Worm (Caenorhabditis elegans): ENCODE data around the gene ire-1.

Gene ire-1

DNA sequence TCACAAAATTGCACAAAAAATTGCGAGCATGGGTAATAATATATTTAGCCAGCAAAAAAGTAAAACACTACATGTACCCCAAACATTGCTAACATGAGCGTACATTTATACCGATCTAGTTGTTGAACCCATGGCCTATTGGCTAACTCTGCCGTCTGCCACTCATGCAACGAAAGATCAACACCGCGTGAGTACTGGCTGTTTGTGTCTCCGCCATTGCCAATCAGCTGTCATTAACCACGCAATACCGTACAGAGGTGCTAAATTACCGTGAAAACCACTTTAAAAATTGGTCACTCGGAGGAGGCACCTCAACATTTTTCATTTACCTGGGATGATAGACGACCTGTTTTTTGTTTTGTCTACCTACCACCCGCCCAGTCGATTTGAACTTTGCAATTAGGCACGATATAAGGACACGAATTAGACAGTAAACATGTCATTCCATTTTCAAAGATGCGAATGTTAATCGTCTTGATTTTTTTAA, 49.3 kb downstream of the ire-1 start, which contains the start of gene K02C4.2:
Gene K02C4.2 (plus strand): TSS at position 437 of the 487 bp plus-strand sequence.
- peak; percentile 80 for TF ChIP-seq pat-9 (tag; optimal IDR thresholded peaks at IDR 0.05)
- no peak for TF ChIP-seq ceh-30 (tag; optimal IDR thresholded peaks at IDR 0.05)
- TF ChIP-seq T23F11.4 (GFP tag; optimal IDR thresholded peaks at IDR 0.05): peak; percentile 45
- peak; percentile 82 for TF ChIP-seq elt-2 (tag; optimal IDR thresholded peaks at IDR 0.05)
- no peak for TF ChIP-seq ama-1 (optimal IDR thresholded peaks at IDR 0.05)
- no peak for TF ChIP-seq gmeb-2 (tag; optimal IDR thresholded peaks at IDR 0.05)
- TF ChIP-seq pha-4 (tag; optimal IDR thresholded peaks at IDR 0.05): no peak
- peak; percentile 57 for TF ChIP-seq hlh-13 (GFP tag; optimal IDR thresholded peaks at IDR 0.05)
- TF ChIP-seq ceh-45 (GFP tag; IDR thresholded peaks at IDR 0.05): 0 out of 2 replicates have a peak, but pooled peaks have one; percentile 30
- TF ChIP-seq zip-5 (tag; optimal IDR thresholded peaks at IDR 0.05): no peak
- peak; percentile 48 for TF ChIP-seq C08G9.2 (tag; optimal IDR thresholded peaks at IDR 0.05)
- TF ChIP-seq K02D7.2 (tag; optimal IDR thresholded peaks at IDR 0.05): peak; percentile 5
- no peak for TF ChIP-seq ceh-9 (tag; optimal IDR thresholded peaks at IDR 0.05)
- TF ChIP-seq K09A11.1 (tag; optimal IDR thresholded peaks at IDR 0.05; ENCODE audit: insufficient read depth): peak; percentile 63
- TF ChIP-seq fkh-10 (GFP tag; optimal IDR thresholded peaks at IDR 0.05): no peak
- TF ChIP-seq elt-4 (tag; optimal IDR thresholded peaks at IDR 0.05): no peak
- TF ChIP-seq che-1 (tag; optimal IDR thresholded peaks at IDR 0.05): peak; percentile 71
- TF ChIP-seq nhr-11 (tag; optimal IDR thresholded peaks at IDR 0.05): no peak
- no peak for TF ChIP-seq unc-42 (tag; optimal IDR thresholded peaks at IDR 0.05)
- peak; percentile 6 for TF ChIP-seq ceh-2 (tag; optimal IDR thresholded peaks at IDR 0.05)
- TF ChIP-seq hlh-15 (tag; optimal IDR thresholded peaks at IDR 0.05): no peak
- TF ChIP-seq ceh-34 (tag; optimal IDR thresholded peaks at IDR 0.05): peak; percentile 52
- TF ChIP-seq rnt-1 (tag; optimal IDR thresholded peaks at IDR 0.05): no peak
- no peak for TF ChIP-seq sdc-2 (tag; optimal IDR thresholded peaks at IDR 0.05)
- TF ChIP-seq tbx-7 (tag; optimal IDR thresholded peaks at IDR 0.05): peak; percentile 9
- no peak for TF ChIP-seq ceh-24 (tag; optimal IDR thresholded peaks at IDR 0.05)
- TF ChIP-seq ceh-18 (tag; optimal IDR thresholded peaks at IDR 0.05): peak; percentile 57
- peak; percentile 76 for TF ChIP-seq dve-1 (tag; optimal IDR thresholded peaks at IDR 0.05)
- no peak for TF ChIP-seq pros-1 (tag; optimal IDR thresholded peaks at IDR 0.05)
- no peak for TF ChIP-seq unc-3 (GFP tag; conservative IDR thresholded peaks at IDR 0.05)
- no peak for TF ChIP-seq unc-3 (tag; optimal IDR thresholded peaks at IDR 0.05)
- peak; percentile 52 for TF ChIP-seq eyg-1 (tag; optimal IDR thresholded peaks at IDR 0.05)
- no peak for TF ChIP-seq syd-9 (tag; optimal IDR thresholded peaks at IDR 0.05)
- peak; percentile 55 for TF ChIP-seq hlh-30 (tag; optimal IDR thresholded peaks at IDR 0.05; ENCODE audit: insufficient read depth)
- no peak for TF ChIP-seq ahr-1 (tag; optimal IDR thresholded peaks at IDR 0.05)
- no peak for TF ChIP-seq ets-4 (tag; optimal IDR thresholded peaks at IDR 0.05)
- TF ChIP-seq pha-2 (tag; optimal IDR thresholded peaks at IDR 0.05): peak; percentile 21
- TF ChIP-seq tbx-2 (tag; optimal IDR thresholded peaks at IDR 0.05): peak; percentile 73
- TF ChIP-seq fax-1 (tag; optimal IDR thresholded peaks at IDR 0.05): peak; percentile 9
- TF ChIP-seq pqm-1 (tag; optimal IDR thresholded peaks at IDR 0.05): no peak
- peak; percentile 40 for TF ChIP-seq ceh-14 (tag; optimal IDR thresholded peaks at IDR 0.05)
- no peak for TF ChIP-seq ceh-19 (GFP tag; optimal IDR thresholded peaks at IDR 0.05)
- TF ChIP-seq ceh-31 (tag; optimal IDR thresholded peaks at IDR 0.05): peak; percentile 10
- peak; percentile 12 for TF ChIP-seq odd-2 (tag; optimal IDR thresholded peaks at IDR 0.05)
- peak; percentile 37 for TF ChIP-seq unc-86 (tag; optimal IDR thresholded peaks at IDR 0.05)
- no peak for TF ChIP-seq hlh-8 (tag; optimal IDR thresholded peaks at IDR 0.05)
- TF ChIP-seq ceh-22 (tag; optimal IDR thresholded peaks at IDR 0.05): peak; percentile 45
- peak; percentile 76 for TF ChIP-seq hlh-6 (tag; optimal IDR thresholded peaks at IDR 0.05)
- no peak for TF ChIP-seq dmd-4 (tag; optimal IDR thresholded peaks at IDR 0.05; ENCODE audit: borderline replicate concordance)
- no peak for TF ChIP-seq lim-6 (tag; optimal IDR thresholded peaks at IDR 0.05)
- no peak for TF ChIP-seq Y22D7AL.16 (tag; optimal IDR thresholded peaks at IDR 0.05)
- no peak for TF ChIP-seq madf-2 (tag; optimal IDR thresholded peaks at IDR 0.05)
- TF ChIP-seq C38D4.7 (GFP tag; optimal IDR thresholded peaks at IDR 0.05): peak; percentile 55
- peak; percentile 55 for TF ChIP-seq sox-4 (tag; optimal IDR thresholded peaks at IDR 0.05)
